Worm (Caenorhabditis elegans) whole organism, L4 larva: Measurements from ENCODE around the gene F53F8.4.

ENCODE experiments used
- T20F7.1 ChIP-seq: fragments of 200-800 bp; sonication (Bioruptor generic); optimal IDR thresholded peaks from 2 replicates; lab custom pipeline; 2018; ENCODE audit warnings: mild to moderate bottlenecking, missing genetic modification characterization, missing compliant biosample characterization
- Y5F2A.4 ChIP-seq: fragments of 200-800 bp; sonication (Bioruptor generic); optimal IDR thresholded peaks from 2 replicates; lab custom pipeline; 2018; ENCODE audit warnings: mild to moderate bottlenecking, missing genetic modification characterization, missing compliant biosample characterization
- Y75B8A.6 ChIP-seq: fragments of 200-800 bp; sonication (Bioruptor generic); IDR thresholded peaks from 2 replicates; pipeline ENCODE4 v1.3.6; 2022; ENCODE audit warnings: missing genetic modification reagents, missing genetic modification characterization, missing compliant biosample characterization
- ZK337.2 ChIP-seq: fragments of 200-800 bp; sonication (Bioruptor generic); IDR thresholded peaks from 2 replicates; pipeline ENCODE4 v1.3.6; 2022; ENCODE audit warnings: missing genetic modification reagents, missing genetic modification characterization, missing compliant biosample characterization
- aha-1 ChIP-seq: fragments of 150-350 bp; peaks from one replicate; lab custom pipeline; 2014; ENCODE audit warnings: missing biosample characterization, missing genetic modification characterization
- attf-4 ChIP-seq: sonication (generic microtip); optimal IDR thresholded peaks from 3 replicates; lab custom pipeline; 2017; ENCODE audit warnings: missing biosample characterization, missing genetic modification characterization
- ceh-20 ChIP-seq: fragments of 200-800 bp; sonication (Bioruptor generic); IDR thresholded peaks from 2 replicates; pipeline ENCODE4 v1.3.6; 2022; ENCODE audit warnings: missing genetic modification reagents, missing genetic modification characterization, missing compliant biosample characterization
- ceh-32 ChIP-seq: sonication (generic microtip); optimal IDR thresholded peaks from 2 replicates; lab custom pipeline; 2016; ENCODE audit warnings: mild to moderate bottlenecking, missing genetic modification characterization, missing compliant biosample characterization; ENCODE audit not compliant: poor library complexity
- ceh-62 ChIP-seq: sonication (generic microtip); optimal IDR thresholded peaks from 2 replicates; lab custom pipeline; 2017; ENCODE audit warnings: missing biosample characterization, missing genetic modification characterization
- cey-2 ChIP-seq: sonication (generic microtip); optimal IDR thresholded peaks from 3 replicates; lab custom pipeline; 2017; ENCODE audit warnings: missing genetic modification characterization, mild to moderate bottlenecking, missing compliant biosample characterization, antibody characterized with exemption, borderline replicate concordance; ENCODE audit not compliant: insufficient read depth
- daf-12 ChIP-seq: fragments of 150-350 bp; optimal IDR thresholded peaks from 2 replicates; lab custom pipeline; 2014; ENCODE audit warnings: missing biosample characterization, missing genetic modification reagents, missing genetic modification characterization
- daf-19 ChIP-seq: fragments of 200-800 bp; sonication (Bioruptor generic); conservative IDR thresholded peaks from 2 replicates; pipeline ENCODE4 v1.3.6; 2022; ENCODE audit warnings: missing genetic modification characterization, missing compliant biosample characterization
- dmd-8 ChIP-seq: fragments of 200-800 bp; sonication (Bioruptor generic); IDR thresholded peaks from 2 replicates; pipeline ENCODE4 v1.3.6; 2022; ENCODE audit warnings: missing genetic modification characterization, missing compliant biosample characterization
- dve-1 ChIP-seq: sonication (generic microtip); optimal IDR thresholded peaks from 2 replicates; lab custom pipeline; 2017; ENCODE audit warnings: antibody characterized with exemption, mild to moderate bottlenecking, missing genetic modification characterization, missing compliant biosample characterization; ENCODE audit not compliant: insufficient read depth
- fos-1 ChIP-seq: fragments of 150-350 bp; optimal IDR thresholded peaks from 2 replicates; lab custom pipeline; 2014; ENCODE audit warnings: missing biosample characterization, missing genetic modification characterization
- hlh-11 ChIP-seq: fragments of 200-800 bp; sonication (Bioruptor generic); optimal IDR thresholded peaks from 2 replicates; lab custom pipeline; 2018; ENCODE audit warnings: mild to moderate bottlenecking, missing genetic modification characterization, missing compliant biosample characterization
- hmg-1.1 ChIP-seq: fragments of 200-800 bp; sonication (Bioruptor generic); IDR thresholded peaks from 2 replicates; pipeline ENCODE4 v1.3.6; 2022; ENCODE audit warnings: missing genetic modification reagents, missing genetic modification characterization, missing compliant biosample characterization
- jun-1 ChIP-seq: fragments of 150-350 bp; optimal IDR thresholded peaks from 2 replicates; lab custom pipeline; 2014; ENCODE audit warnings: missing biosample characterization, missing genetic modification reagents, missing genetic modification characterization
- lin-15B ChIP-seq: fragments of 150-350 bp; sonication (generic microtip); optimal IDR thresholded peaks from 3 replicates; lab custom pipeline; 2014; ENCODE audit warnings: missing biosample characterization, missing genetic modification characterization
- lin-29 ChIP-seq: fragments of 200-800 bp; sonication (Bioruptor generic); IDR thresholded peaks from 2 replicates; pipeline ENCODE4 v1.3.6; 2022; ENCODE audit warnings: missing genetic modification reagents, missing genetic modification characterization, missing compliant biosample characterization
- lin-39 ChIP-seq: fragments of 150-350 bp; optimal IDR thresholded peaks from 2 replicates; lab custom pipeline; 2014; ENCODE audit warnings: missing biosample characterization, missing genetic modification reagents, missing genetic modification characterization
- lir-3 ChIP-seq: sonication (generic microtip); optimal IDR thresholded peaks from 2 replicates; lab custom pipeline; 2016; ENCODE audit warnings: mild to moderate bottlenecking, missing genetic modification characterization, missing compliant biosample characterization
- madf-5 ChIP-seq, 2 experiments: fragments of 200-800 bp; sonication (Bioruptor generic); IDR thresholded peaks; 2 replicates each; pipeline ENCODE4 v1.3.6; 2022; ENCODE audit warnings: missing compliant biosample characterization in 2 of 2, missing genetic modification characterization in 2 of 2
- mdl-1 ChIP-seq, 2 experiments: fragments of 150-350 bp in 1 of 2; sonication (generic microtip) in 1 of 2; optimal IDR thresholded peaks; 2 replicates each; lab custom pipeline; 2014 to 2017; ENCODE audit warnings: missing biosample characterization in 2 of 2, missing genetic modification characterization in 2 of 2
- mep-1 ChIP-seq: fragments of 150-350 bp; sonication (generic microtip); optimal IDR thresholded peaks from 3 replicates; lab custom pipeline; 2014; ENCODE audit warnings: missing biosample characterization, missing genetic modification characterization
- mes-2 ChIP-seq: sonication (generic microtip); optimal IDR thresholded peaks from 2 replicates; lab custom pipeline; 2016; ENCODE audit warnings: missing genotype, mild to moderate bottlenecking, missing genetic modification characterization, missing compliant biosample characterization; ENCODE audit not compliant: poor library complexity, severe bottlenecking
- mxl-3 ChIP-seq: fragments of 200-800 bp; sonication (Bioruptor generic); optimal IDR thresholded peaks from 2 replicates; lab custom pipeline; 2018; ENCODE audit warnings: mild to moderate bottlenecking, missing genetic modification characterization, missing compliant biosample characterization
- nhr-111 ChIP-seq: fragments of 200-800 bp; sonication (Bioruptor generic); optimal IDR thresholded peaks from 2 replicates; lab custom pipeline; 2018; ENCODE audit warnings: mild to moderate bottlenecking, missing genetic modification characterization, missing compliant biosample characterization
- php-3 ChIP-seq: fragments of 200-800 bp; sonication (Bioruptor generic); IDR thresholded peaks from 2 replicates; pipeline ENCODE4 v1.3.6; 2022; ENCODE audit warnings: missing genetic modification reagents, missing genetic modification characterization, missing compliant biosample characterization
- saeg-2 ChIP-seq: fragments of 200-800 bp; sonication (Bioruptor generic); IDR thresholded peaks from 2 replicates; pipeline ENCODE4 v1.3.6; 2022; ENCODE audit warnings: missing genetic modification reagents, missing genetic modification characterization, missing compliant biosample characterization
- sdz-12 ChIP-seq: fragments of 200-800 bp; sonication (Bioruptor generic); optimal IDR thresholded peaks from 2 replicates; lab custom pipeline; 2018; ENCODE audit warnings: mild to moderate bottlenecking, missing genetic modification characterization, missing compliant biosample characterization
- skn-1 ChIP-seq: fragments of 150-350 bp; optimal IDR thresholded peaks from 2 replicates; lab custom pipeline; 2014; ENCODE audit warnings: missing biosample characterization, missing genetic modification characterization
- snpc-4 ChIP-seq: fragments of 150-350 bp; optimal IDR thresholded peaks from 2 replicates; lab custom pipeline; 2014; ENCODE audit warnings: missing biosample characterization, missing genetic modification characterization
- spr-3 ChIP-seq: fragments of 200-800 bp; sonication (Bioruptor generic); optimal IDR thresholded peaks from 2 replicates; lab custom pipeline; 2018; ENCODE audit warnings: mild to moderate bottlenecking, missing genetic modification characterization, missing compliant biosample characterization
- unc-130 ChIP-seq: sonication (generic microtip); optimal IDR thresholded peaks from 2 replicates; lab custom pipeline; 2016; ENCODE audit warnings: missing genetic modification reagents, missing genetic modification characterization, missing compliant biosample characterization
- unc-62 ChIP-seq, 3 experiments: fragments of 150-350 bp in 1 of 3; sonication (generic microtip); optimal IDR thresholded peaks in 2 of 3; peaks in 1 of 3; 1 replicate in 1 of 3; 2 replicates in 2 of 3; lab custom pipeline; 2014 to 2017; ENCODE audit warnings: missing biosample characterization in 3 of 3, missing genetic modification characterization in 3 of 3, missing genetic modification reagents in 3 of 3, missing genotype in 1 of 3
- zag-1 ChIP-seq: fragments of 150-350 bp; optimal IDR thresholded peaks from 2 replicates; lab custom pipeline; 2014; ENCODE audit warnings: missing biosample characterization, missing genetic modification characterization
- ztf-11 ChIP-seq: fragments of 150-350 bp; optimal IDR thresholded peaks from 2 replicates; lab custom pipeline; 2014; ENCODE audit warnings: missing biosample characterization, missing genetic modification characterization

F53F8.4 gene

ce11 chrV:20728763-20729350 is 37.4 kb upstream of the F53F8.4 start, which contains the start of gene ipla-3 (continued):
- TF ChIP-seq lin-29 (GFP tag; lab: Robert Waterston, UW) (no peak), Y75B8A.6 (no peak), lin-39 (tag; lab: Kevin White, UChicago) (no peak), mdl-1 (tag; optimal IDR thresholded peaks at IDR 0.05; lab: Kevin White, UChicago) (peak; percentile 74 to 93), ceh-62 (tag; lab: Kevin White, UChicago) (no peak), cey-2 (tag; lab: Kevin White, UChicago) (no peak), lir-3 (no peak), ZK337.2 (GFP tag; lab: Robert Waterston, UW) (no peak), nhr-111 (GFP tag; lab: Kevin White, UChicago) (no peak), dmd-8 (no peak), dve-1 (tag; lab: Kevin White, UChicago) (peak; percentile 96), madf-5 (GFP tag; IDR thresholded peaks at IDR 0.05; lab: Robert Waterston, UW) (no peak), skn-1 (tag; lab: Kevin White, UChicago) (no peak), attf-4 (no peak), unc-130 (no peak), snpc-4 (tag; lab: Kevin White, UChicago) (no peak), T20F7.1 (no peak), hmg-1.1 (peak; percentile 71), spr-3 (GFP tag; lab: Kevin White, UChicago) (no peak), ceh-32 (tag; lab: Kevin White, UChicago) (no peak), sdz-12 (no peak), Y5F2A.4 (GFP tag; lab: Kevin White, UChicago) (no peak), mes-2 (tag; lab: Kevin White, UChicago) (peak; percentile 59), saeg-2 (GFP tag; lab: Robert Waterston, UW) (no peak), ceh-20 (GFP tag; lab: Robert Waterston, UW) (peak; percentile 26; the same call in 1 of the 2 replicates), jun-1 (tag; lab: Kevin White, UChicago) (peak; percentile 50)

ce11 chrV:20727458-20727857 is 36.0 kb upstream of the F53F8.4 start:
- no peak for TF ChIP-seq unc-62 (GFP tag; optimal IDR thresholded peaks at IDR 0.05 in 1 of 2; lab: Kevin White, UChicago)
- TF ChIP-seq unc-62 (tag; optimal IDR thresholded peaks at IDR 0.05; lab: Kevin White, UChicago) = no peak
- TF ChIP-seq ceh-20 (GFP tag; lab: Robert Waterston, UW) = no peak
- TF ChIP-seq aha-1 (tag; lab: Kevin White, UChicago) = peak; percentile 92

- TF ChIP-seq daf-19 (GFP tag; lab: Robert Waterston, UW) = no peak
- peak in 1 of 2 experiments; percentile 73 for TF ChIP-seq unc-62 (GFP tag; optimal IDR thresholded peaks at IDR 0.05 in 1 of 2; lab: Kevin White, UChicago)
- no peak for TF ChIP-seq unc-62 (tag; optimal IDR thresholded peaks at IDR 0.05; lab: Kevin White, UChicago)
- TF ChIP-seq mdl-1 (tag; optimal IDR thresholded peaks at IDR 0.05; lab: Kevin White, UChicago) = no peak
- TF ChIP-seq mep-1 = no peak
- TF ChIP-seq hlh-11 (tag; lab: Kevin White, UChicago) = no peak
- no peak for TF ChIP-seq ztf-11 (tag; lab: Kevin White, UChicago)
- no peak for TF ChIP-seq zag-1 (tag; lab: Kevin White, UChicago)
- TF ChIP-seq lin-15B (tag; lab: Kevin White, UChicago) = no peak
- no peak for TF ChIP-seq php-3 (GFP tag; lab: Robert Waterston, UW)
- no peak for TF ChIP-seq fos-1
- no peak for TF ChIP-seq lin-39 (tag; lab: Kevin White, UChicago)
- TF ChIP-seq aha-1 (tag; lab: Kevin White, UChicago) = peak; percentile 82
- TF ChIP-seq daf-12 (tag; lab: Kevin White, UChicago) = no peak
- TF ChIP-seq mxl-3 (GFP tag; lab: Kevin White, UChicago) = no peak
Measured at ce11 chrV:20722447-20722846, 31.0 kb upstream of the F53F8.4 start.
